Fruit fly (Drosophila melanogaster): Measurements from ENCODE around the gene CG13829.

CG13829 gene

DNA sequence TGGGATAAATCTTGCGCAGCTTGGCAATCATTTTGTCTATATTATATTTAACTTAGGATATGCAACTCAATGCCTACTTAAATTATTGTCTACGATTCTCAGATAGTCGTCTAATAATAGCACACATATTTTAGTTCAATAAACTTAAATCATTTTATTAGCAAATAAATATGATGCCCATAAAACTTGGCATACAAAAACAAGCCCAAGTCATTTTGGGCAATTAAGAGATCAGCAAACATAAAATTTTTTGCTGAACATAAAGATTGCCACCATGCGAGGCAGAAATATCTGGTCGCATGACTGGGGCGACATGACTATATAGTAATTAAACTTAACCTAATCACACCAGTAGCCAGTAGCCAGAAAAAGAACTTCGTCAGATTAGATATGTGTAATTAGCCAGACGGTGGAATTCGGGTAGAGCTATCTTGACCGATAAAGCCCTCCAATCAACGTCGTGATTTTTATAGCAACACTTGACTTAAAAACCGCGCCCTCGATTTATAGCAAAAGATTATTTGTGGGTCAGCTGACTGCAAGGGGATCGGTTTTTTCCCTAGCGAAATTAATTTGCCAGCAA lies at the start of gene CG13829:
TSS of gene CG13829 (minus strand) at position 51 of the 583 bp plus-strand sequence.
- no peak for TF ChIP-seq CTCF (optimal IDR thresholded peaks at IDR 0.05)
- no peak for TF ChIP-seq CG8478 (optimal IDR thresholded peaks at IDR 0.05)

- TF ChIP-seq CG8478 (optimal IDR thresholded peaks at IDR 0.05) = no peak
- no peak for TF ChIP-seq CTCF (optimal IDR thresholded peaks at IDR 0.05)
These were observed 49.4 kb upstream of the CG13829 start for dm6 chr3R:23210243-23211215.

DNA sequence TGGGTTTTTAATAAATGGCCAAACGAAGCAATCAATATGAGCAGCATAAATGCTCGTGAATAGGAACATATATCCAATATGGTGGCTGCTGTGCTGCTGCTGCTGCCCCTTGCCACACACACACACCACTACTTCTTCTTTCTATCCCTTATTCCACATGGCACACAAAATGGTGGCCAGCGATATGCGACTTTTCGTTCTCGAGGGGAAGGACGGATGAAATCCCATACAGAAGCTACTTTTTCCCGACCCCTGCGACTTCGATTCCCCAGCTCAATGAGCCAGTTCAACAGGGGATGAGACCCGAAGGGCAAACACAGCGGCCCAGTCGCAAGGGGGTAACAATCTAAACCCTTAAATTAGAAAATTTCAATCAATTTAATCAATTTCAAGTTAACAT lies 46.1 kb upstream of the CG13829 start:
- TF ChIP-seq CG8478 (optimal IDR thresholded peaks at IDR 0.05) (no peak), CTCF (optimal IDR thresholded peaks at IDR 0.05) (no peak)

DNA sequence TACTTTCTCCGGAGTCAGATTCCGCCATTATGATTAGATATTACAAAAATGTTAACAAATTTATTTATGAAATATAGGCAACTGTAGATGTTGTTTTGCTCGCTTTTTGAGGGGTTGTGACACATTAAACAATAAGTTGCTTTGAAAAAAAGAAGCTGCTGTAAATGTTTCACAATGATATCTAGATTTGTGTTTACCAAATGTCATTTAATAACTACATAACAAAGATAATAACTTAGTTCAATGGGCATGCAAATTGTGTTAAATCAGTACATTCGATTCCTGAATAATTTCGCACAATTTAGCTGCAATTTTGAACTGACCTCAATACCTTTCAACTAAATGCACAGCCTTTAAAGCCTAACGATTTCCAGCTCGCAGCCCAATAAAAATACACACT lies 42.8 kb upstream of the CG13829 start, which contains the start of gene fzo:
TSS of gene fzo (minus strand) at position 101 of the 400 bp plus-strand sequence.
- no peak for TF ChIP-seq CTCF (optimal IDR thresholded peaks at IDR 0.05)
- no peak for TF ChIP-seq CG8478 (optimal IDR thresholded peaks at IDR 0.05)

dm6 chr3R:23201122-23201521 lies 40.0 kb upstream of the CG13829 start:
- TF ChIP-seq CTCF (optimal IDR thresholded peaks at IDR 0.05) = no peak
- TF ChIP-seq CG8478 (optimal IDR thresholded peaks at IDR 0.05) = no peak

DNA sequence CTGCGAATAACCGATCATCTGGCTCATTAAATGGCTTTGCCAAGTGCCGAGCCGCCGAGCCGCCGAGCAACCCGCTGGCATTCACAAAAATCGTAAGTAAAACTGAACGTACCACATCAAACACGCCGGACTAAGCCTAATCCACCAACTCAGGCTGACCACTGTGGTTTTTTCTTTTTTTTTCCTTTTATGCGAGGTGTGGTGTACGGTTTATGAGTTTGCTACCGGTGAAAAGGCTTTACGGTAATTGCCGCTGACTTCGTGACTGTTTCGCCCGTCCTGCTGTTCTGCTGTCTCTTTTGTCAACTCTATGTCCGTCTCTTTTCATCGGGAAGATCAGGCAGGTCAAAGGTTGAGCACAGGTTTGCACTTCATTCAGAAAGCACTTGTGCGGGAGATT lies 34.6 kb upstream of the CG13829 start:
- no peak for TF ChIP-seq CTCF (optimal IDR thresholded peaks at IDR 0.05)
- TF ChIP-seq CG8478 (optimal IDR thresholded peaks at IDR 0.05) = no peak

DNA sequence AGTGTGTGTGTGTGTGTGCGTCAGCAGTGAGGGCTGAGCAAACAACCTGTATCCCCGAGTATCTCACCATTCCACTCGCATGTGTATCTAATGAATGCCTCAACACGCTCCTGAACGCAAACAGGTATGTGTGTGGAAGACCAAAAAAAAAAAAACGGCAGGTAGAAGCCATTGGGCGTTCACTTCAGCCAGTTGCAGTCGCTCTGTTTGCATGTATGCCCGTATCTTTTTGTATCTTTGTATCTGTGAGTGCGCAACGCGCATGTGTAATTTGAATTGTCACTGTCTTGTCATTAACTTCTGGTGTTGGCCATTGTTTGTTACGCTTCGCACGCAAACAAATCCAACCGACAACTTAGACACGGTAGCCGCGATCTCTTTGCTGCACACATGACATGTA lies 32.3 kb upstream of the CG13829 start:
- TF ChIP-seq CTCF (optimal IDR thresholded peaks at IDR 0.05) (no peak), CG8478 (optimal IDR thresholded peaks at IDR 0.05) (no peak)

DNA sequence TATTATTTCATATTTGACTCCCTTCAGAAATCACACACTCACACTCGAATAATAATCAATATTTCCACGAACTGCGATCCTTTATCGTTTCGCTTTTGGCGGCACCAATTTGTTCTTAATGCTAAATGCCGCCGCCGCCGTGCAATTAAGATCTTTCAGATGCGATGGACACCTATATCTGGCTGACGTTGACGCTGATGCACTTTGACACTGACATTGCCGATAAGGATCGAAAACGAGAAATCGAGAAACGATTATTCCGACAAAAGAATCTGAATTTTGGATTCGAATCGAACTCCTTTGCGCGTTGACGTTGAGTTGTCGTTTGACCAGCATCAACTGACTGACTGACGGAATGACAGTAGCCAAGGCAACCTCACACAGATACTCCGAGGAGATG lies 31.8 kb upstream of the CG13829 start:
- TF ChIP-seq CTCF (optimal IDR thresholded peaks at IDR 0.05) = no peak
- TF ChIP-seq CG8478 (optimal IDR thresholded peaks at IDR 0.05) = no peak

- no peak for TF ChIP-seq CG8478 (optimal IDR thresholded peaks at IDR 0.05)
- no peak for TF ChIP-seq CTCF (optimal IDR thresholded peaks at IDR 0.05)
These were observed 30.1 kb upstream of the CG13829 start for dm6 chr3R:23191108-23191771.

DNA sequence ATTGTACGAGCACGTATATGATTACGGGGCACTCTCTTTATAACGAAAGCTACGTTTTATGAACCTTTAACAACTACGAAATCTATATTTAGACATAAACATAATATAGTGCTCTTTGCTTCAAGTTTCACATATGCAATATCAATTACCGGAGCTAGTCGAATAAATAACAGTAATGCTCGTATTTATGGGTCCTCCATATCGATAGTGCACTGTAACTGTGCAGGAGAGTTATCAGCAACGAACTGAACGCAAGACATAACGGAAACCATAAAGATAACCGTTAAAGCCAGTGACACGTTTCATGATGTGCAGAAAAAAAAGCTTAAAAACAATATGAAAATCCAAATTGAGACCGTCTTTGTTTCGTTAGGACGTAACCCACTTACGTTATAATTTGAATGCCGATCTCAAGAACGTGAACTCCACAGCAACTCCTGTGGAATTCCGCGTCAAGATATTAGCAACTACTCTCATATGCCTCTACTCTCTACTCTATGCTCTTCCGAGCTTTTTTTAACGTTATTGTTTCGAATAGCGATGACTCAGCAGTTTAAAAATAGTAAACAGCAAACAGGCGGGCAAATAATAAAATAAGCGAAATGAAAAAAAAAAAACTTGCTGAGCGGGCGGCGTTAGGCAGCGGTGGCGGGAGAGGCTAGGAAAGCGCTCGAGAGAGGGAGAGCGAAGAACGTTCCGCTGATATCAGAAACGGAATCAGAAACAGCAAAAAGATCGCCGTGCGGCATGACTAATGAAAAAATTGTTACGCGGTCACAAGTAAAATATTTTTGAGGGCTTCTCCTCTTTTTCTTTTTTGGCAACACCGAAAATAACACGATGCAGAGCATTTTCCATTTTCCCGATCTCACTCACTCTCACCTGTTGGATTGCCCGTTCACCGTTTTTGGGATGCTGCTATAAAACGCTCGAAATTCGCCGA lies 29.1 kb upstream of the CG13829 start:
- TF ChIP-seq CG8478 (optimal IDR thresholded peaks at IDR 0.05) (no peak), CTCF (optimal IDR thresholded peaks at IDR 0.05) (no peak)

DNA sequence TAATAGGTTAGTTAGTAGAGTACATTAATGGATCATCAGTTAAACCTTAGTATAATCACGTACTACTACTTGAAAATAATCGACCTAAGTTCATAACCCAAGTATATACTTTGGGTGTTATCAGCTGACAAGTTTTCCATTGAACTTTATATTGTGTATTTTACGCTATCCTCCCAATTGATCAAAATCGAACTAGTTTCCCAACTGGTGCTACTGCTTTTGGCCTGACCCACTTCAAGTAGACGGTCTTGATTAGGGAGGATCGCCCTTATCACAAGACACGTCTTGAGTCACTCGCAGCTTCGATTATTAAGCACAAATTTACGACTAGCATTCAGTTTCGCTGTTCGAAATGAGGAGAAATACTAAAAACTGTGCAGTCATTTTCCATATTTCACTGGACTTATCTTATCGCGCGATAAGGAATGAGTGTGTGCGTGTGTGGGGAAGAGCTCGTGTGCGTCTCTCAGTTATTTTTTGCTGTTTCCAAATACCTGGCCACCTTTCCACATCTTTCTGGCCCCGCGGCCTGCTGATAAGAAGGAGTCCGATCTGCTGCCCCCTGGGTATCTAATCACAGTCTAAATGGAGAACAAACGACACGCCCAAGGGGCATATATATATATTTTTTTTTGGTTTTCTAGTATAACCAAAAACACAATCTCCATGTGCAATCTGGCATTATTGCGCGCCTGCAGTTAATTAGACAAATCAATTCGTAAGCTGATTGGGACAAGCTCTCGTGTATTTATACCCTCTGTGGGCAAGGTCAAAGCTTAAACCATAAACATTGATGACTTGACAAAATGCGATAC lies 28.2 kb upstream of the CG13829 start:
- no peak for TF ChIP-seq CTCF (optimal IDR thresholded peaks at IDR 0.05)
- TF ChIP-seq CG8478 (optimal IDR thresholded peaks at IDR 0.05) = no peak

- TF ChIP-seq CG8478 (optimal IDR thresholded peaks at IDR 0.05) (no peak), CTCF (optimal IDR thresholded peaks at IDR 0.05) (no peak)
These were observed 20.7 kb upstream of the CG13829 start for dm6 chr3R:23181714-23182337.

DNA sequence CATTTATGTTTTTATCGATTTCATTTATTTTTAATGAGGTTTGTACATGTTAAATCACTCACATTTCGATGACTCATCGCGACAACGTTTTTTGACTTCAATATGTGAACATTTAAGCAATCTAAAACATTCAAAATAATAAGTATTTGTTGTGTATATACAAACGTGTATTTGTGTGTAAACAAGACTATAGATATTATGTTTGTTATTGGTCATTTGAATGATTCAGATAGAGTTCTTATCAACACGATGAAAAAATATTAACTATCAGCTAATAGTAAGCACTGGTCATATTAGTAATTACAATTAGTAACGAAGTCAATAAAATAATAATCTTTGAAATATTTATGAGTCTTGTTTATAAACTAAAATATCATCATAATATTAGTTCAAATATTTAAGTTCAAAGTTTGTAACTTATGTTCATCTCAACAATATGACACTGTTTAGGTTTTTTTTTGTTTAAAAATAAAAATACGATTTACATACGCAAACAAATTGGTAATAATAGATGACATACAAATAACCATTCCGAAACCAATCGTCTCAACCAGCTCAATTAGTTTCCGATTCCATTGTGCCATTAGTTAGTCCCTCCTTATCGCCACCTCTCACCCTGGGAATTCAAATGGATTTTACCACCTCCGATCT lies 20.0 kb upstream of the CG13829 start:
- TF ChIP-seq CTCF (optimal IDR thresholded peaks at IDR 0.05) (no peak), CG8478 (optimal IDR thresholded peaks at IDR 0.05) (no peak)
